Fruit fly (Drosophila melanogaster): ENCODE results near the gene Ttc1.
A peak's percentile ranks its signal among the peaks of the same experiment; 100 is the strongest.

dm6 chr3R:16449187-16449973, 6.6 kb upstream of the Ttc1 start:
- TF ChIP-seq CG2875 (GFP tag; optimal IDR thresholded peaks at IDR 0.05) (peak; percentile 93), en (GFP tag; optimal IDR thresholded peaks at IDR 0.05) (peak; percentile 80), CG8924 (tag; optimal IDR thresholded peaks at IDR 0.05) (peak; percentile 95), pb (GFP tag; optimal IDR thresholded peaks at IDR 0.05) (peak; percentile 86), bowl (GFP tag; IDR thresholded peaks at IDR 0.05) (peak; percentile 75), CG15514 (GFP tag; optimal IDR thresholded peaks at IDR 0.05) (peak; percentile 15), CG6854 (GFP tag; optimal IDR thresholded peaks at IDR 0.05) (peak; percentile 47), CG10543 (GFP tag; optimal IDR thresholded peaks at IDR 0.05) (peak; percentile 73), salm (tag; optimal IDR thresholded peaks at IDR 0.05) (peak; percentile 85), CG8089 (GFP tag; optimal IDR thresholded peaks at IDR 0.05) (peak; percentile 92), Bdp1 (GFP tag; optimal IDR thresholded peaks at IDR 0.05) (peak; percentile 73), exex (tag; optimal IDR thresholded peaks at IDR 0.05) (peak; percentile 13)

All from whole organism, embryonic.